Fruit fly (Drosophila melanogaster): Measurements from ENCODE around the gene CG14565.
A peak's percentile ranks its signal among the peaks of the same experiment; 100 is the strongest.

CG14565 gene

DNA sequence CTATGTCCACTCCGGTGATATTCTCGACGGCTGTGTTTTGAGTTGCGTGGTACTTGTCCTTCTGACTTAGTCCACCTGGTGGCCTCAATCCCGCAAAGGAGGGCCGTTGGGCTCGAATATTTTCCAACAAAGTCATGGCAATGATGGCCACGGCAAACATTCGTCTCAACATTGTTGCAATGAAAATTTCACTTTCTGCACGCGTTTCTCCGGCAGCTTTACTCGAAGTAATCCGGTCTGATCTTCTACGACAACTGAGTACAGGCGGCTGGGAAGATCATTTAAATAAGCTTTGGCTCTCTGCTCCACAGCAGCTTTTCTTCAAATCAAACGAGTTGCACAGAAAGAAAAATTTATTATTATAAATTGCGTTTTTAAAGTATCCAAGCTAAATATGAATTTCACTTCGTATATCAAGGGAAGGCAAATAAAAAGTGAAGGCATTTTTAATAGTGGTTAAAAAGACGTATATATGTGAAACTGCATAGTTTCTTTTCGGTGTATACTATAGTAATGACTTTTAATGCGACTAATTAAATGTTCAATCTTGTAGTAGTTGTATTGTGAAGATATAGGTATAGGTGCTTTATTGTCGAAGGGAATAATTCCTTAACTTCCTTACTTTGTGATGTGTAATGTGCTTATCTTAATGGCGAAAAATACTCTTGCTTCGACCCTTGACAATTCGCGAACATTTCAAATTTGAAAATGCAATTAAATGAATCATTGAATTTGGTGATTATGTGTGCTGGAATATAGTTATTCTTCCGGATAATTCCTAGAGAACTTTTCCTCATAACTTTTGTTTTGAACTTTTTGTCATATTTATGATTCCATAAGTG lies 5.7 kb downstream of the CG14565 start, which contains the start of gene CG14567 (continued):
- TF ChIP-seq CG7357 (GFP tag; IDR thresholded peaks at IDR 0.05): no peak
- TF ChIP-seq Neu2 (GFP tag; optimal IDR thresholded peaks at IDR 0.05; ENCODE audit: borderline replicate concordance): no peak
- TF ChIP-seq ab (GFP tag; optimal IDR thresholded peaks at IDR 0.05): no peak
- peak; percentile 51; the same call in 1 of the 2 replicates for TF ChIP-seq CG32772 (GFP tag; IDR thresholded peaks at IDR 0.05)
- no peak for TF ChIP-seq ERR (GFP tag; optimal IDR thresholded peaks at IDR 0.05)
- no peak for TF ChIP-seq jing (GFP tag; optimal IDR thresholded peaks at IDR 0.05)
- TF ChIP-seq fd3F (GFP tag; optimal IDR thresholded peaks at IDR 0.05): no peak
- no peak for TF ChIP-seq CG4707 (GFP tag; optimal IDR thresholded peaks at IDR 0.05)
- no peak for TF ChIP-seq Poxn (GFP tag; IDR thresholded peaks at IDR 0.05)
- TF ChIP-seq toy (GFP tag; IDR thresholded peaks at IDR 0.05): no peak
- no peak for TF ChIP-seq chinmo (GFP tag; IDR thresholded peaks at IDR 0.05; ENCODE audit: partially characterized antibody)
- no peak for TF ChIP-seq CG7745 (tag; optimal IDR thresholded peaks at IDR 0.05)
- peak; percentile 12; the same call in 1 of the 3 replicates for TF ChIP-seq ase (GFP tag; IDR thresholded peaks at IDR 0.05)
- TF ChIP-seq fd96Cb (tag; optimal IDR thresholded peaks at IDR 0.05): peak; percentile 33
- no peak for TF ChIP-seq chif (GFP tag; optimal IDR thresholded peaks at IDR 0.05)
- TF ChIP-seq mirr (GFP tag; optimal IDR thresholded peaks at IDR 0.05): no peak
- no peak for TF ChIP-seq MESR4 (GFP tag; optimal IDR thresholded peaks at IDR 0.05)
- TF ChIP-seq CkIIα-i1 (GFP tag; IDR thresholded peaks at IDR 0.05): no peak
- TF ChIP-seq CG15514 (GFP tag; optimal IDR thresholded peaks at IDR 0.05): no peak
- TF ChIP-seq bsh (GFP tag; optimal IDR thresholded peaks at IDR 0.05): peak in 1 of 2 experiments; percentile 55
- no peak for TF ChIP-seq sima (GFP tag; optimal IDR thresholded peaks at IDR 0.05)
- TF ChIP-seq CG4328 (GFP tag; optimal IDR thresholded peaks at IDR 0.05): no peak
- no peak for TF ChIP-seq crp (GFP tag; optimal IDR thresholded peaks at IDR 0.05)
- TF ChIP-seq gfzf (GFP tag; optimal IDR thresholded peaks at IDR 0.05): no peak
- peak; percentile 35 for TF ChIP-seq nmo (GFP tag; optimal IDR thresholded peaks at IDR 0.05)
- TF ChIP-seq CG2678 (tag; optimal IDR thresholded peaks at IDR 0.05): peak; percentile 30
- TF ChIP-seq CG13296 (GFP tag; optimal IDR thresholded peaks at IDR 0.05): no peak
- TF ChIP-seq ems (GFP tag; optimal IDR thresholded peaks at IDR 0.05): no peak
- TF ChIP-seq scrt (GFP tag; optimal IDR thresholded peaks at IDR 0.05): no peak
- TF ChIP-seq CG18619 (GFP tag; optimal IDR thresholded peaks at IDR 0.05): no peak
- no peak for TF ChIP-seq sug (tag; optimal IDR thresholded peaks at IDR 0.05)
- TF ChIP-seq dan (GFP tag; IDR thresholded peaks at IDR 0.05): no peak
- TF ChIP-seq knrl (GFP tag; IDR thresholded peaks at IDR 0.05; ENCODE audit: partially characterized antibody): no peak
- peak; percentile 21 for TF ChIP-seq CG4424 (GFP tag; optimal IDR thresholded peaks at IDR 0.05)
- TF ChIP-seq Bgb (GFP tag; IDR thresholded peaks at IDR 0.05; ENCODE audit: partially characterized antibody): no peak
- TF ChIP-seq Gug (GFP tag; IDR thresholded peaks at IDR 0.05): no peak
- no peak for TF ChIP-seq CG4617 (GFP tag; optimal IDR thresholded peaks at IDR 0.05; ENCODE audit: borderline replicate concordance)
- TF ChIP-seq Dek (tag; optimal IDR thresholded peaks at IDR 0.05): no peak
- TF ChIP-seq C15 (GFP tag; IDR thresholded peaks at IDR 0.05): no peak
- TF ChIP-seq CG6175 (GFP tag; IDR thresholded peaks at IDR 0.05): no peak
- TF ChIP-seq CG31388 (GFP tag; optimal IDR thresholded peaks at IDR 0.05): no peak
- TF ChIP-seq tll (GFP tag; optimal IDR thresholded peaks at IDR 0.05): no peak
- TF ChIP-seq CG6813 (GFP tag; optimal IDR thresholded peaks at IDR 0.05): no peak
- TF ChIP-seq CG6689 (GFP tag; IDR thresholded peaks at IDR 0.05): peak; percentile 30; the same call in 1 of the 2 replicates
- TF ChIP-seq corto (GFP tag; optimal IDR thresholded peaks at IDR 0.05): no peak
- peak; percentile 48; the same call in 1 of the 2 replicates for TF ChIP-seq CG11247 (GFP tag; IDR thresholded peaks at IDR 0.05)
- peak; percentile 43 for TF ChIP-seq CG2712 (tag; optimal IDR thresholded peaks at IDR 0.05)
- no peak for TF ChIP-seq Dfd (GFP tag; optimal IDR thresholded peaks at IDR 0.05)

All from whole organism, embryonic.